Fruit fly (Drosophila melanogaster) whole organism, adult: ENCODE results near the gene CG4766.

Experiments
- CG11617 ChIP-seq: fragments of 200-800 bp; sonication (Bioruptor generic); optimal IDR thresholded peaks from 2 replicates; lab custom pipeline; 2017; ENCODE audit warnings: mild to moderate bottlenecking, missing biosample characterization, missing genetic modification reagents, missing genetic modification characterization
- CG12768 ChIP-seq: fragments of 200-800 bp; sonication (Bioruptor generic); optimal IDR thresholded peaks from 2 replicates; lab custom pipeline; 2017; ENCODE audit warnings: missing biosample characterization, missing genetic modification characterization, mild to moderate bottlenecking, moderate library complexity, missing genetic modification reagents
- CG14711 ChIP-seq: fragments of 200-800 bp; sonication (Bioruptor generic); optimal IDR thresholded peaks from 2 replicates; lab custom pipeline; 2018; ENCODE audit warnings: missing biosample characterization, mild to moderate bottlenecking, missing genetic modification characterization, moderate library complexity
- CG1620 ChIP-seq: fragments of 200-800 bp; sonication (Bioruptor generic); optimal IDR thresholded peaks from 2 replicates; lab custom pipeline; 2016; ENCODE audit warnings: missing biosample characterization, missing genetic modification characterization
- CG5204 ChIP-seq: fragments of 200-800 bp; sonication (Bioruptor generic); optimal IDR thresholded peaks from 2 replicates; lab custom pipeline; 2016; ENCODE audit warnings: missing biosample characterization, missing genetic modification characterization
- CG7045 ChIP-seq: fragments of 200-800 bp; sonication (Bioruptor generic); optimal IDR thresholded peaks from 2 replicates; lab custom pipeline; 2017; ENCODE audit warnings: missing biosample characterization, mild to moderate bottlenecking, missing genetic modification characterization
- CG7101 ChIP-seq: fragments of 200-800 bp; sonication (Bioruptor generic); optimal IDR thresholded peaks from 2 replicates; lab custom pipeline; 2018; ENCODE audit warnings: missing biosample characterization, mild to moderate bottlenecking, missing genetic modification characterization, moderate library complexity
- Clk ChIP-seq: fragments of 200-800 bp; sonication (Bioruptor generic); optimal IDR thresholded peaks from 2 replicates; lab custom pipeline; 2017; ENCODE audit warnings: missing biosample characterization, missing genetic modification characterization
- Crg-1 ChIP-seq: fragments of 200-800 bp; sonication (Bioruptor generic); optimal IDR thresholded peaks from 2 replicates; lab custom pipeline; 2016; ENCODE audit warnings: missing biosample characterization, missing genetic modification characterization
- Hr96 ChIP-seq: fragments of 200-800 bp; sonication (Bioruptor generic); optimal IDR thresholded peaks from 2 replicates; lab custom pipeline; 2016; ENCODE audit warnings: missing biosample characterization, missing genetic modification characterization
- Mnt ChIP-seq: fragments of 200-800 bp; sonication (Bioruptor generic); optimal IDR thresholded peaks from 2 replicates; lab custom pipeline; 2016; ENCODE audit warnings: missing biosample characterization, mild to moderate bottlenecking, missing genetic modification characterization
- bab1 ChIP-seq: fragments of 200-800 bp; sonication (Bioruptor generic); optimal IDR thresholded peaks from 3 replicates; lab custom pipeline; 2019; ENCODE audit warnings: missing biosample characterization, mild to moderate bottlenecking, missing genetic modification characterization, moderate library complexity
- cic ChIP-seq: fragments of 200-800 bp; sonication (Bioruptor generic); optimal IDR thresholded peaks from 2 replicates; lab custom pipeline; 2017; ENCODE audit warnings: missing biosample characterization, mild to moderate bottlenecking, missing genetic modification characterization, moderate library complexity
- cnc ChIP-seq, 2 experiments: fragments of >200 bp; optimal IDR thresholded peaks; 2 replicates each; lab custom pipeline; 2017
- ovo ChIP-seq: fragments of 200-800 bp; sonication (Bioruptor generic); optimal IDR thresholded peaks from 2 replicates; lab custom pipeline; 2016; ENCODE audit warnings: missing biosample characterization, missing genetic modification characterization
- pad ChIP-seq: fragments of 200-800 bp; sonication (Bioruptor generic); optimal IDR thresholded peaks from 3 replicates; lab custom pipeline; 2017; ENCODE audit warnings: missing biosample characterization, missing genetic modification characterization, mild to moderate bottlenecking, moderate library complexity, missing genetic modification reagents
- toe ChIP-seq: fragments of 200-800 bp; sonication (Bioruptor generic); optimal IDR thresholded peaks from 2 replicates; lab custom pipeline; 2016; ENCODE audit warnings: missing biosample characterization, missing genetic modification characterization

Gene CG4766

dm6 chrX:5956646-5957441 is 43.8 kb downstream of the CG4766 start:
- TF ChIP-seq CG1620 (GFP tag; lab: Kevin White, UChicago) (no peak), Hr96 (GFP tag; lab: Kevin White, UChicago) (peak; percentile 38), bab1 (GFP tag; lab: Kevin White, UChicago) (no peak), CG12768 (GFP tag; lab: Kevin White, UChicago) (peak; percentile 7)

- TF ChIP-seq CG1620 (GFP tag; lab: Kevin White, UChicago) (no peak), cic (GFP tag; lab: Kevin White, UChicago) (no peak), Crg-1 (GFP tag; lab: Kevin White, UChicago) (no peak), ovo (GFP tag; lab: Kevin White, UChicago) (no peak), Mnt (GFP tag; lab: Kevin White, UChicago) (no peak), CG5204 (GFP tag; lab: Kevin White, UChicago) (no peak)
Observed at dm6 chrX:5955207-5955679, 45.4 kb downstream of the CG4766 start, which contains the start of gene CG6067. CG6067 (plus strand) TSS chrX:5955629.

dm6 chrX:5952265-5952664 is 48.3 kb downstream of the CG4766 start, which contains the start of gene CG6048:
CG6048 (plus strand) TSS chrX:5952565.
- TF ChIP-seq pad: no peak
- TF ChIP-seq CG11617 (GFP tag; lab: Kevin White, UChicago): no peak
- no peak for TF ChIP-seq CG7101
- TF ChIP-seq Crg-1 (GFP tag; lab: Kevin White, UChicago): no peak
- TF ChIP-seq bab1 (GFP tag; lab: Kevin White, UChicago): no peak
- TF ChIP-seq Clk (GFP tag; lab: Kevin White, UChicago): no peak
- no peak for TF ChIP-seq cnc (optimal IDR thresholded peaks at IDR 0.05; lab: Kevin White, UChicago)
- TF ChIP-seq ovo (GFP tag; lab: Kevin White, UChicago): no peak
- no peak for TF ChIP-seq CG14711
- TF ChIP-seq cic (GFP tag; lab: Kevin White, UChicago): no peak

- TF ChIP-seq ovo (GFP tag; lab: Kevin White, UChicago) (no peak), Hr96 (GFP tag; lab: Kevin White, UChicago) (no peak), toe (GFP tag; lab: Kevin White, UChicago) (no peak), cnc (optimal IDR thresholded peaks at IDR 0.05; lab: Kevin White, UChicago) (no peak), CG11617 (GFP tag; lab: Kevin White, UChicago) (no peak), Clk (GFP tag; lab: Kevin White, UChicago) (no peak), CG12768 (GFP tag; lab: Kevin White, UChicago) (no peak), CG14711 (no peak)
Observed at dm6 chrX:5949951-5950350, 50.6 kb downstream of the CG4766 start, which contains the start of gene CG32755. CG32755 (plus strand) TSS chrX:5950251.

DNA sequence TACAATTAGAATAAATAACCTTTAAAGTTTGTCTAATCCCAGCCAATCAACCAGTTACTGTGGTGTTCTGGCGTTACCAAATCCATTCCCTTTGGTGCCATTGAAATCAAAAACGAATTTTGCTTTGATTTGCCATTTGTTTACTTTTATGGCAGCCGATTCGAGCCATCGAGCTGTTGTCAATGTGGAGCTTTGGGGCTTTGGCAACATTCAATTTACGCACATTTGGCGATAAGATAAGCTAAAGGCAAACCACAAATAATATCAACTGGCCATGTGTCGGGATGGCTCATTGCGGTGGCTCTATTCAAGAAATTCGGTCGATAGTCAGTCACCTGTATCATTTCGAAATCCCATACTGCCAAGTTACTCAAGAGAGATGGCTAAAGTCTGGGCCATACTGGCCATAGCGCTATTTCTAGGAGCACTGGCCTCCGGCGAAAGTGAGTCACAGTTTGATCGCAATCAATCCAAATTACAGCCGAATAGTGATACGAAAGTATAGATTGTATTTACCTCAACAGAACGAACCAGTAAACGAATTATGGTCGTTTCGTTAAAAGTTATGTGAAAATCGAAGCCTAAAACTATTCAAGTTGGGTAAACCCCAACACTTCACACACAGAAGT is 52.6 kb downstream of the CG4766 start, which contains the start of gene CG6041:
Gene CG6041 (plus strand): TSS at position 291 of the 629 bp plus-strand sequence.
- no peak for TF ChIP-seq toe (GFP tag; lab: Kevin White, UChicago)
- TF ChIP-seq Mnt (GFP tag; lab: Kevin White, UChicago): peak; percentile 34
- peak; percentile 16 for TF ChIP-seq cic (GFP tag; lab: Kevin White, UChicago)
- TF ChIP-seq Clk (GFP tag; lab: Kevin White, UChicago): no peak
- no peak for TF ChIP-seq CG7101
- no peak for TF ChIP-seq CG1620 (GFP tag; lab: Kevin White, UChicago)
- TF ChIP-seq CG7045 (GFP tag; lab: Kevin White, UChicago): no peak
- no peak for TF ChIP-seq ovo (GFP tag; lab: Kevin White, UChicago)
- no peak for TF ChIP-seq pad
